Fruit fly (Drosophila melanogaster): ENCODE data around the gene spdi.

spdi gene

DNA sequence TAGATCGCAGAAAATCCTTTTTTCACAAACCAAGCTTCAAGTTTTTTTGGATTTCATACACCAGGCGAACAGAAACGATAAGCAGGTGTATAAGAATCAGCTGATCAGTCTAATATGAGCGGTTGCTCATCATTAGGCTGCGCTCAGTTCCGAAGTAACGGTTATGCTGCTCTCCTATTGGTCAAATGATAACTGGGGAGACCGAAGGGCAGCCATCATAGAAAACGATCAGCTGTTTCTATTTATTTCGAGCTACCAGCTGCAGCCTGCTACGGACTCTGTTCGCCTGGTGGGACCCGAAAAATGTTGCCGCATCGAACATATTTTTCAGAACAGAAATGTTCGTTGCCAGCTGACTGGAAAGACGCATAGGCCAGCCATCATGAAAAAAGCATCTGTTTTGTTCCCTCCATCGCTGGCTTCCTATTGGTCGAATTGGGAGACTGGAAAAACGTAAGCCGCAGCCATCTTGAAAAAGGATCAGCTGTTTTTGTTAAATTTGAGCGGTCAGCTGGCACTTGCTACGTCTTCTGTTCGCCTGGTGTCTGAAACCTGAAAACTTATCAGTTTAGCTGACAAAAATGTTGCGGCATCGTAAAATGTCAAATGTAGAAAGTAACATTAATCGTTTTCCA, 73.5 kb downstream of the spdi start:
- TF ChIP-seq sc (optimal IDR thresholded peaks at IDR 0.05) (no peak), sc (GFP tag; optimal IDR thresholded peaks at IDR 0.05) (no peak), dmrt11E (tag; optimal IDR thresholded peaks at IDR 0.05) (no peak), CG5180 (GFP tag; optimal IDR thresholded peaks at IDR 0.05) (peak; percentile 47), h (optimal IDR thresholded peaks at IDR 0.05) (no peak), Deaf1 (tag; optimal IDR thresholded peaks at IDR 0.05) (peak; percentile 10), CG9932 (GFP tag; IDR thresholded peaks at IDR 0.05) (no peak), CG31224 (GFP tag; IDR thresholded peaks at IDR 0.05) (peak; percentile 94), Nf-YB (GFP tag; optimal IDR thresholded peaks at IDR 0.05) (peak; percentile 96), CTCF (GFP tag; optimal IDR thresholded peaks at IDR 0.05) (peak; percentile 74), Nf-YC (tag; optimal IDR thresholded peaks at IDR 0.05) (peak; percentile 98), bbx (GFP tag; IDR thresholded peaks at IDR 0.05; ENCODE audit: partially characterized antibody) (0 out of 2 replicates have a peak, but pooled peaks have one; percentile 11), phol (tag; optimal IDR thresholded peaks at IDR 0.05) (peak; percentile 76), Lhr (GFP tag; optimal IDR thresholded peaks at IDR 0.05) (peak; percentile 15), CG15514 (GFP tag; optimal IDR thresholded peaks at IDR 0.05) (peak; percentile 29), CG3726 (GFP tag; IDR thresholded peaks at IDR 0.05) (no peak), crp (GFP tag; optimal IDR thresholded peaks at IDR 0.05) (peak; percentile 27 to 75), sna (GFP tag; IDR thresholded peaks at IDR 0.05; ENCODE audit: partially characterized antibody) (0 out of 2 replicates have a peak, but pooled peaks have one; percentile 20), Hmr (GFP tag; optimal IDR thresholded peaks at IDR 0.05) (no peak)

DNA sequence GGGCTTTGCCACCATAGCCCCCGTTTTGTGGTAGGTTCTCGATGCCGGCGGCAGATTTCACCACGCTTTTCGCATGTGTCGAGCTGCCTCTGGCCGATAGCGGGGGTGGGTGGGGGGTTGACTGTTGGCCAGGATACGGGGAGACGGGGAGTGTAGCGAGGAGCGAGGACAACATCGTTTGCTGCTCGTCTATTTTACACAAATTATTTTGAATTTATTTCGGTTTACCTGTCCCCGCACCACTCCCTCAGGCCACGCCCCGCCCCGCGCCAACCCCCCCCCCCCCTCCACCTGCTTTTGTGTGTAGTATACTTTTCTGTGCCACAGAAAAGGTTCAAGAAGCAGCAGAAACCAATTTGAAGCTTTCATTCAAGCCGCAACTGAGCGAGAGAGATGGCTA, 77.9 kb downstream of the spdi start:
- TF ChIP-seq CG13894 (tag; optimal IDR thresholded peaks at IDR 0.05): peak; percentile 22
- peak; percentile 9 for TF ChIP-seq CG6854 (GFP tag; optimal IDR thresholded peaks at IDR 0.05)
- no peak for TF ChIP-seq knrl (GFP tag; IDR thresholded peaks at IDR 0.05; ENCODE audit: partially characterized antibody)
- peak; percentile 27 for TF ChIP-seq Deaf1 (tag; optimal IDR thresholded peaks at IDR 0.05)
- peak; percentile 42 for TF ChIP-seq CG18599 (GFP tag; optimal IDR thresholded peaks at IDR 0.05)
- TF ChIP-seq CG10543 (GFP tag; optimal IDR thresholded peaks at IDR 0.05): peak; percentile 36
- peak; percentile 93 for TF ChIP-seq abd-A (tag; optimal IDR thresholded peaks at IDR 0.05)
- no peak for TF ChIP-seq Side (GFP tag; optimal IDR thresholded peaks at IDR 0.05)
- no peak for TF ChIP-seq dmrt99B (tag; optimal IDR thresholded peaks at IDR 0.05)
- TF ChIP-seq crol (GFP tag; IDR thresholded peaks at IDR 0.05): peak; percentile 87
